Worm (Caenorhabditis elegans): ENCODE results near the gene F01D4.5.

DNA sequence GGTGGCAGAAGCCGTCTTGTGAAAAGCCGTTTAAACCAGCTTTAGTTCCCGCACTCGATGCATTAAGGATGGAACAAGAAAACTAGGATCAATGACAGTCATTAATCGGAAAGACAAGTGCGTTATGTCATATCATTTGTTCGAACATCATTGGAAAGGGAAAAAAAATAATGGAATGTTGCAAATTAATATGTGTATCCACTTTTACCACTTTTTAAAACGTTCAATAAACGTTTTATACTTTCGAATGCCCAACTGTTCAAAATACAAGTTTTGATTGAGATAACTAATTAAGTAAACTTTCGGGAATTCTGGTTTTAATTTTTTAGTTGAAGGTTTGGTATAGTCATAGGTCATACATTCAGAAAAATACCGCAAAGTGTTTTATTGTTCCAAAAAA lies 31.7 kb upstream of the F01D4.5 start, which contains the start of gene C02F4.4:
- TF ChIP-seq madf-10 (tag; optimal IDR thresholded peaks at IDR 0.05): no peak
- no peak for TF ChIP-seq Y53G8AR.9 (GFP tag; conservative IDR thresholded peaks at IDR 0.05)
- TF ChIP-seq unc-62 (GFP tag; optimal IDR thresholded peaks at IDR 0.05): no peak
- no peak for TF ChIP-seq Y95B8A.8 (GFP tag; IDR thresholded peaks at IDR 0.05)
- no peak for TF ChIP-seq B0336.3 (GFP tag; IDR thresholded peaks at IDR 0.05)
- TF ChIP-seq unc-130 (GFP tag; optimal IDR thresholded peaks at IDR 0.05): no peak
- no peak for TF ChIP-seq snpc-3.4 (tag; optimal IDR thresholded peaks at IDR 0.05)
- no peak for TF ChIP-seq C06A6.2 (GFP tag; conservative IDR thresholded peaks at IDR 0.05)
- TF ChIP-seq ama-1 (optimal IDR thresholded peaks at IDR 0.05): no peak
- TF ChIP-seq ama-1 (GFP tag; optimal IDR thresholded peaks at IDR 0.05): no peak
- TF ChIP-seq F10E7.11 (tag; optimal IDR thresholded peaks at IDR 0.05): no peak
- no peak for TF ChIP-seq ztf-18 (tag; optimal IDR thresholded peaks at IDR 0.05)
